Worm (Caenorhabditis elegans): ENCODE measurements around the gene Y53G8AL.1.

Gene Y53G8AL.1

DNA sequence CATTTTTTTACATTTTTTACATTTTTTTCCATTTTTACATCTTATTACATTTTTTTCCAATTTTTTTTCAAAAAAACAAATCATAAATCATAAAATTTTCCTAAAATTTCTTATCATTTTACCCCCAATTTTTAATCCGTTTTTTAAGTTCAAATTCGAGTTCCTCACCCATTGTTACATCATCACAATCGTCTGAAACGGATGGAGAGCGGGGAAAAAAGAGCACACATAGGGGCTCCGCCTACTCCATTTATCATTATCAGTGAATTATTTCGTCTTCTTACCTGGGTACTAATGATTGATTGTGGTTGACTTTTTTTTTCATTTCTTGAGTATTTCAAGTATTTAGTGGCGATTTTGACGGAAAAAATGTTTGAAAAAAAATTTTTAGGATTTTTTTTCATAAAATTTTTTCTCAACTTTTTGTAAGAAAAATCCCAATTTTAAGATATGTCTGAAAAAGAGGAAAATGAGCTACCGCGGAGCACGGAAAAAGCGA lies 49.0 kb downstream of the Y53G8AL.1 start, which contains the start of gene mfsd-8:
Gene mfsd-8 (plus strand): TSS at position 449 of the 499 bp plus-strand sequence.
- TF ChIP-seq elt-3 (tag; optimal IDR thresholded peaks at IDR 0.05) (no peak), M03D4.4 (tag; optimal IDR thresholded peaks at IDR 0.05) (no peak), drap-1 (GFP tag; optimal IDR thresholded peaks at IDR 0.05) (no peak), nhr-2 (tag; optimal IDR thresholded peaks at IDR 0.05) (no peak), cnd-1 (tag; optimal IDR thresholded peaks at IDR 0.05) (no peak), lin-13 (tag; optimal IDR thresholded peaks at IDR 0.05) (no peak), tbx-8 (GFP tag; optimal IDR thresholded peaks at IDR 0.05) (no peak), ceh-83 (GFP tag; optimal IDR thresholded peaks at IDR 0.05) (no peak), unc-62 (GFP tag; optimal IDR thresholded peaks at IDR 0.05) (no peak), flh-1 (GFP tag; optimal IDR thresholded peaks at IDR 0.05) (no peak), mls-2 (tag; optimal IDR thresholded peaks at IDR 0.05) (no peak), lsy-2 (tag; optimal IDR thresholded peaks at IDR 0.05) (no peak), nhr-76 (tag; optimal IDR thresholded peaks at IDR 0.05) (no peak), blmp-1 (tag; optimal IDR thresholded peaks at IDR 0.05) (no peak), zip-8 (tag; optimal IDR thresholded peaks at IDR 0.05) (no peak), nhr-237 (tag; optimal IDR thresholded peaks at IDR 0.05) (no peak), nhr-28 (tag; optimal IDR thresholded peaks at IDR 0.05) (no peak), mab-5 (tag; optimal IDR thresholded peaks at IDR 0.05) (no peak), bed-3 (GFP tag; optimal IDR thresholded peaks at IDR 0.05) (no peak), sem-2 (GFP tag; optimal IDR thresholded peaks at IDR 0.05) (no peak)
